Fruit fly (Drosophila melanogaster): ENCODE measurements around the gene grn.
A peak's percentile ranks its signal among the peaks of the same experiment; 100 is the strongest.

grn gene

dm6 chr3R:8171489-8172161 is 9.6 kb downstream of the grn start (continued):
- TF ChIP-seq CG11695 (GFP tag; IDR thresholded peaks at IDR 0.05) (0 out of 3 replicates have a peak, but pooled peaks have one; percentile 26), stc (GFP tag; IDR thresholded peaks at IDR 0.05) (peak; percentile 27; the same call in 1 of the 2 replicates), CG5953 (GFP tag; IDR thresholded peaks at IDR 0.05) (no peak), CG10209 (GFP tag; optimal IDR thresholded peaks at IDR 0.05) (peak; percentile 40), CG17361 (GFP tag; IDR thresholded peaks at IDR 0.05) (peak; percentile 46; the same call in 1 of the 3 replicates), Atf6 (GFP tag; IDR thresholded peaks at IDR 0.05) (no peak), CG4820 (GFP tag; optimal IDR thresholded peaks at IDR 0.05) (peak; percentile 31), pho (GFP tag; optimal IDR thresholded peaks at IDR 0.05) (no peak), Awh (GFP tag; IDR thresholded peaks at IDR 0.05) (no peak), CG14050 (GFP tag; IDR thresholded peaks at IDR 0.05) (no peak), wek (GFP tag; optimal IDR thresholded peaks at IDR 0.05) (no peak), CG32532 (GFP tag; IDR thresholded peaks at IDR 0.05) (no peak), Asciz (GFP tag; optimal IDR thresholded peaks at IDR 0.05) (peak; percentile 55), dm (GFP tag; optimal IDR thresholded peaks at IDR 0.05) (no peak), shn (GFP tag; optimal IDR thresholded peaks at IDR 0.05) (peak; percentile 21), btn (GFP tag; optimal IDR thresholded peaks at IDR 0.05) (no peak), pum (GFP tag; optimal IDR thresholded peaks at IDR 0.05) (peak; percentile 31), vvl (GFP tag; IDR thresholded peaks at IDR 0.05) (peak; percentile 74), CG1529 (GFP tag; optimal IDR thresholded peaks at IDR 0.05) (peak; percentile 30), ci (GFP tag; IDR thresholded peaks at IDR 0.05) (peak; percentile 71), grn (GFP tag; optimal IDR thresholded peaks at IDR 0.05) (peak; percentile 11), CG8359 (GFP tag; optimal IDR thresholded peaks at IDR 0.05; ENCODE audit: borderline replicate concordance) (peak; percentile 24), CG30403 (GFP tag; optimal IDR thresholded peaks at IDR 0.05) (peak; percentile 50), CG10979 (tag; optimal IDR thresholded peaks at IDR 0.05) (peak; percentile 61), CG1792 (GFP tag; optimal IDR thresholded peaks at IDR 0.05) (no peak), fu2 (GFP tag; optimal IDR thresholded peaks at IDR 0.05) (no peak), lab (GFP tag; optimal IDR thresholded peaks at IDR 0.05) (peak; percentile 20), ATbp (GFP tag; optimal IDR thresholded peaks at IDR 0.05) (peak; percentile 48), CG1603 (tag; optimal IDR thresholded peaks at IDR 0.05) (peak; percentile 70), CG31224 (GFP tag; IDR thresholded peaks at IDR 0.05) (no peak), unpg (GFP tag; optimal IDR thresholded peaks at IDR 0.05) (peak; percentile 61), Dp (GFP tag; optimal IDR thresholded peaks at IDR 0.05) (no peak), bsh (GFP tag; optimal IDR thresholded peaks at IDR 0.05) (peak in 1 of 2 experiments; percentile 56), CG15269 (tag; optimal IDR thresholded peaks at IDR 0.05) (peak; percentile 40), nmo (GFP tag; optimal IDR thresholded peaks at IDR 0.05) (peak; percentile 40), org-1 (GFP tag; optimal IDR thresholded peaks at IDR 0.05) (peak; percentile 26), CG15514 (GFP tag; optimal IDR thresholded peaks at IDR 0.05) (no peak), Chrac-16 (GFP tag; optimal IDR thresholded peaks at IDR 0.05) (peak; percentile 56), sd (tag; optimal IDR thresholded peaks at IDR 0.05) (no peak), row (GFP tag; IDR thresholded peaks at IDR 0.05) (peak; percentile 60), Mes4 (GFP tag; optimal IDR thresholded peaks at IDR 0.05) (peak; percentile 41), CG13775 (GFP tag; optimal IDR thresholded peaks at IDR 0.05) (peak; percentile 41), gsb-n (tag; optimal IDR thresholded peaks at IDR 0.05) (peak; percentile 54), CG16813 (GFP tag; IDR thresholded peaks at IDR 0.05; ENCODE audit: partially characterized antibody) (no peak), chif (GFP tag; optimal IDR thresholded peaks at IDR 0.05) (peak in 1 of 2 experiments; percentile 50), sna (GFP tag; IDR thresholded peaks at IDR 0.05; ENCODE audit: partially characterized antibody) (no peak), ERR (GFP tag; optimal IDR thresholded peaks at IDR 0.05) (no peak), CG4617 (GFP tag; optimal IDR thresholded peaks at IDR 0.05; ENCODE audit: borderline replicate concordance) (no peak), danr (GFP tag; IDR thresholded peaks at IDR 0.05) (0 out of 2 replicates have a peak, but pooled peaks have one; percentile 7)

All from whole organism, embryonic.